Fruit fly (Drosophila melanogaster) whole organism, embryonic: ENCODE results near the gene CG13699.

ENCODE experiments used
- ATbp ChIP-seq: fragments of 200-800 bp; sonication (Bioruptor generic); optimal IDR thresholded peaks from 2 replicates; lab custom pipeline; 2017; ENCODE audit warnings: missing biosample characterization, mild to moderate bottlenecking, missing genetic modification characterization, missing genetic modification reagents
- Blimp-1 ChIP-seq: fragments of 200-800 bp; sonication (Bioruptor generic); optimal IDR thresholded peaks from 3 replicates; lab custom pipeline; 2018; ENCODE audit warnings: missing biosample characterization, missing genetic modification characterization, mild to moderate bottlenecking, moderate library complexity, missing genetic modification reagents
- Bteb2 ChIP-seq: fragments of 200-800 bp; sonication (Bioruptor generic); optimal IDR thresholded peaks from 2 replicates; lab custom pipeline; 2016; ENCODE audit warnings: missing biosample characterization, missing genetic modification characterization
- CG10209 ChIP-seq: fragments of 200-800 bp; sonication (Bioruptor generic); optimal IDR thresholded peaks from 3 replicates; lab custom pipeline; 2017; ENCODE audit warnings: missing biosample characterization, mild to moderate bottlenecking, missing genetic modification characterization, missing genetic modification reagents
- CG10321 ChIP-seq: fragments of 200-800 bp; sonication (Bioruptor generic); IDR thresholded peaks from 2 replicates; pipeline ENCODE4 v1.3.6; 2022; ENCODE audit warnings: missing biosample characterization, missing genetic modification characterization
- CG10654 ChIP-seq: fragments of 200-800 bp; sonication (Bioruptor generic); optimal IDR thresholded peaks from 2 replicates; lab custom pipeline; 2016; ENCODE audit warnings: missing biosample characterization, missing genetic modification characterization
- CG12769 ChIP-seq: fragments of 200-800 bp; sonication (Bioruptor generic); optimal IDR thresholded peaks from 2 replicates; lab custom pipeline; 2019; ENCODE audit warnings: missing biosample characterization, mild to moderate bottlenecking, missing genetic modification characterization, moderate library complexity
- CG15479 ChIP-seq: fragments of 200-800 bp; sonication (Bioruptor generic); optimal IDR thresholded peaks from 3 replicates; lab custom pipeline; 2019; ENCODE audit warnings: missing biosample characterization, mild to moderate bottlenecking, missing genetic modification characterization, moderate library complexity
- CG15514 ChIP-seq: fragments of 200-800 bp; sonication (Bioruptor generic); optimal IDR thresholded peaks from 3 replicates; lab custom pipeline; 2017; ENCODE audit warnings: missing biosample characterization, missing genetic modification characterization, mild to moderate bottlenecking, moderate library complexity, missing genetic modification reagents
- CG17568 ChIP-seq: fragments of 200-800 bp; sonication (Bioruptor generic); optimal IDR thresholded peaks from 2 replicates; lab custom pipeline; 2018; ENCODE audit warnings: missing biosample characterization, mild to moderate bottlenecking, missing genetic modification characterization, moderate library complexity
- CG1792 ChIP-seq: fragments of 200-800 bp; sonication (Bioruptor generic); optimal IDR thresholded peaks from 2 replicates; lab custom pipeline; 2016; ENCODE audit warnings: missing biosample characterization, missing genetic modification characterization
- CG2116 ChIP-seq: fragments of 200-800 bp; sonication (Bioruptor generic); optimal IDR thresholded peaks from 3 replicates; lab custom pipeline; 2018; ENCODE audit warnings: missing biosample characterization, mild to moderate bottlenecking, missing genetic modification characterization
- CG2678 ChIP-seq: fragments of 200-800 bp; sonication (Bioruptor generic); optimal IDR thresholded peaks from 3 replicates; lab custom pipeline; 2019; ENCODE audit warnings: missing biosample characterization, mild to moderate bottlenecking, missing genetic modification characterization, moderate library complexity
- CG2875 ChIP-seq: fragments of 200-800 bp; sonication (Bioruptor generic); optimal IDR thresholded peaks from 2 replicates; lab custom pipeline; 2017; ENCODE audit warnings: missing biosample characterization, mild to moderate bottlenecking, missing genetic modification characterization, missing genetic modification reagents
- CG3281 ChIP-seq: fragments of 200-800 bp; sonication (Bioruptor generic); optimal IDR thresholded peaks from 3 replicates; lab custom pipeline; 2017; ENCODE audit warnings: missing biosample characterization, mild to moderate bottlenecking, missing genetic modification characterization
- CG6854 ChIP-seq: fragments of 200-800 bp; sonication (Bioruptor generic); optimal IDR thresholded peaks from 3 replicates; lab custom pipeline; 2017; ENCODE audit warnings: missing biosample characterization, mild to moderate bottlenecking, missing genetic modification characterization
- CG7357 ChIP-seq: fragments of 200-800 bp; sonication (Bioruptor generic); IDR thresholded peaks from 3 replicates; pipeline ENCODE4 v1.3.6; 2022; ENCODE audit warnings: missing biosample characterization, missing genetic modification characterization
- CHES-1-like ChIP-seq: fragments of 200-800 bp; sonication (Bioruptor generic); optimal IDR thresholded peaks from 2 replicates; lab custom pipeline; 2016; ENCODE audit warnings: missing biosample characterization, missing genetic modification characterization
- Dip3 ChIP-seq: fragments of 200-800 bp; sonication (Bioruptor generic); optimal IDR thresholded peaks from 3 replicates; lab custom pipeline; 2016; ENCODE audit warnings: missing biosample characterization, missing genetic modification characterization
- Drgx ChIP-seq: fragments of 200-800 bp; sonication (Bioruptor generic); IDR thresholded peaks from 2 replicates; pipeline ENCODE4 v1.3.6; 2022; ENCODE audit warnings: missing biosample characterization, missing genetic modification characterization
- Ets65A ChIP-seq: fragments of 200-800 bp; sonication (Bioruptor generic); peaks from one replicate; lab custom pipeline; 2016; ENCODE audit warnings: missing biosample characterization, missing genetic modification characterization
- H15 ChIP-seq: fragments of 200-800 bp; sonication (Bioruptor generic); IDR thresholded peaks from 3 replicates; pipeline ENCODE4 v1.3.6; 2022; ENCODE audit warnings: missing biosample characterization, missing genetic modification characterization
- Hmr ChIP-seq: fragments of 200-800 bp; sonication (Bioruptor generic); optimal IDR thresholded peaks from 3 replicates; lab custom pipeline; 2017; ENCODE audit warnings: mild to moderate bottlenecking, missing biosample characterization, missing genetic modification reagents, missing genetic modification characterization
- Med ChIP-seq: fragments of 200-800 bp; sonication (Bioruptor generic); peaks from one replicate; lab custom pipeline; 2016; ENCODE audit warnings: missing biosample characterization, missing genetic modification characterization, mild to moderate bottlenecking, inconsistent platforms, moderate library complexity
- NC2α ChIP-seq: fragments of 200-800 bp; sonication (Bioruptor generic); optimal IDR thresholded peaks from 2 replicates; lab custom pipeline; 2016; ENCODE audit warnings: missing biosample characterization, missing genetic modification characterization
- PHDP ChIP-seq: fragments of 200-800 bp; sonication (Bioruptor generic); optimal IDR thresholded peaks from 3 replicates; lab custom pipeline; 2018; ENCODE audit warnings: missing biosample characterization, mild to moderate bottlenecking, missing genetic modification characterization, moderate library complexity
- Rfx ChIP-seq: fragments of 200-800 bp; sonication (Bioruptor generic); IDR thresholded peaks from 2 replicates; pipeline ENCODE4 v1.3.6; 2022; ENCODE audit warnings: missing biosample characterization, missing genetic modification characterization
- ac ChIP-seq: fragments of 200-800 bp; sonication (Bioruptor generic); optimal IDR thresholded peaks from 3 replicates; lab custom pipeline; 2017; ENCODE audit warnings: missing biosample characterization, mild to moderate bottlenecking, missing genetic modification characterization
- amos ChIP-seq: fragments of 200-800 bp; sonication (Bioruptor generic); IDR thresholded peaks from 2 replicates; pipeline ENCODE4 v1.3.6; 2022; ENCODE audit warnings: missing biosample characterization, missing genetic modification characterization; ENCODE audit not compliant: partially characterized antibody
- ash1 ChIP-seq: fragments of 200-800 bp; sonication (Bioruptor generic); optimal IDR thresholded peaks from 2 replicates; lab custom pipeline; 2018; ENCODE audit warnings: missing biosample characterization, mild to moderate bottlenecking, missing genetic modification characterization
- br ChIP-seq: fragments of >200 bp; optimal IDR thresholded peaks from 2 replicates; lab custom pipeline; 2017
- caup ChIP-seq: fragments of 200-800 bp; sonication (Bioruptor generic); optimal IDR thresholded peaks from 3 replicates; lab custom pipeline; 2017; ENCODE audit warnings: missing biosample characterization, mild to moderate bottlenecking, missing genetic modification characterization, moderate library complexity; ENCODE audit not compliant: severe bottlenecking
- cwo ChIP-seq: fragments of 200-800 bp; sonication (Bioruptor generic); optimal IDR thresholded peaks from 3 replicates; lab custom pipeline; 2017; ENCODE audit warnings: missing biosample characterization, missing genetic modification characterization, mild to moderate bottlenecking, moderate library complexity, missing genetic modification reagents
- fd102C ChIP-seq: fragments of 200-800 bp; sonication (Bioruptor generic); optimal IDR thresholded peaks from 2 replicates; lab custom pipeline; 2018; ENCODE audit warnings: missing biosample characterization, mild to moderate bottlenecking, missing genetic modification characterization, moderate library complexity
- fd3F ChIP-seq: fragments of 200-800 bp; sonication (Bioruptor generic); optimal IDR thresholded peaks from 2 replicates; lab custom pipeline; 2018; ENCODE audit warnings: missing biosample characterization, mild to moderate bottlenecking, missing genetic modification characterization, moderate library complexity
- gem ChIP-seq: fragments of 200-800 bp; sonication (Bioruptor generic); optimal IDR thresholded peaks from 2 replicates; lab custom pipeline; 2019; ENCODE audit warnings: missing biosample characterization, mild to moderate bottlenecking, missing genetic modification characterization, moderate library complexity
- hkb ChIP-seq, 2 experiments: fragments of 200-800 bp in 1 of 2; fragments of >200 bp in 1 of 2; sonication (Bioruptor generic) in 1 of 2; IDR thresholded peaks in 1 of 2; optimal IDR thresholded peaks in 1 of 2; 2 replicates each; pipeline versions ENCODE4 v1.3.6 to Lab custom; 2017 to 2022; ENCODE audit warnings: missing biosample characterization in 1 of 2, missing genetic modification characterization in 1 of 2
- ken ChIP-seq: fragments of 200-800 bp; sonication (Bioruptor generic); IDR thresholded peaks from 3 replicates; pipeline ENCODE4 v1.3.6; 2022; ENCODE audit warnings: missing biosample characterization, missing genetic modification characterization
- lab ChIP-seq: fragments of 200-800 bp; sonication (Bioruptor generic); optimal IDR thresholded peaks from 3 replicates; lab custom pipeline; 2017; ENCODE audit warnings: missing biosample characterization, missing genetic modification characterization, mild to moderate bottlenecking, moderate library complexity, missing genetic modification reagents
- nau ChIP-seq: fragments of 200-800 bp; sonication (Bioruptor generic); optimal IDR thresholded peaks from 3 replicates; lab custom pipeline; 2017; ENCODE audit warnings: missing biosample characterization, mild to moderate bottlenecking, missing genetic modification characterization, missing genetic modification reagents
- pzg ChIP-seq: fragments of 200-800 bp; sonication (Bioruptor generic); optimal IDR thresholded peaks from 3 replicates; lab custom pipeline; 2018; ENCODE audit warnings: missing biosample characterization, mild to moderate bottlenecking, missing genetic modification characterization, moderate library complexity
- rib ChIP-seq: fragments of 200-800 bp; sonication (Bioruptor generic); IDR thresholded peaks from 2 replicates; pipeline ENCODE4 v1.3.6; 2022; ENCODE audit warnings: missing biosample characterization, missing genetic modification characterization
- row ChIP-seq: fragments of 200-800 bp; sonication (Bioruptor generic); IDR thresholded peaks from 3 replicates; pipeline ENCODE4 v1.3.6; 2022; ENCODE audit warnings: missing biosample characterization, missing genetic modification characterization
- sens ChIP-seq: fragments of 200-800 bp; sonication (Bioruptor generic); peaks from one replicate; lab custom pipeline; 2016; ENCODE audit warnings: missing biosample characterization, missing genetic modification characterization
- seq ChIP-seq: fragments of 200-800 bp; sonication (Bioruptor generic); IDR thresholded peaks from 2 replicates; pipeline ENCODE4 v1.3.6; 2022; ENCODE audit warnings: missing biosample characterization, missing genetic modification characterization
- sob ChIP-seq: fragments of 200-800 bp; sonication (Bioruptor generic); IDR thresholded peaks from 2 replicates; pipeline ENCODE4 v1.3.6; 2022; ENCODE audit warnings: missing biosample characterization, missing genetic modification characterization

The CG13699 gene

dm6 chr3L:18147596-18147995 is 14.7 kb downstream of the CG13699 start:
- TF ChIP-seq ash1 (GFP tag; lab: Kevin White, UChicago) (no peak), CG15514 (GFP tag; lab: Kevin White, UChicago) (peak; percentile 93), rib (no peak), br (lab: Kevin White, UChicago) (no peak), Med (GFP tag; lab: Kevin White, UChicago) (peak; percentile 22), Ets65A (GFP tag; lab: Kevin White, UChicago) (peak; percentile 49), Rfx (GFP tag; lab: Robert Waterston, UW) (no peak)

- TF ChIP-seq Drgx (GFP tag; lab: Robert Waterston, UW) = peak; percentile 53
- no peak for TF ChIP-seq CG15479 (GFP tag; lab: Kevin White, UChicago)
- no peak for TF ChIP-seq CG2116 (GFP tag; lab: Kevin White, UChicago)
These were observed 15.5 kb downstream of the CG13699 start for dm6 chr3L:18146833-18147232.

- peak; percentile 2 for TF ChIP-seq CG1792 (GFP tag; lab: Kevin White, UChicago)
- no peak for TF ChIP-seq hkb (optimal IDR thresholded peaks at IDR 0.05; lab: Kevin White, UChicago)
- 0 out of 2 replicates have a peak, but pooled peaks have one; percentile 22 for TF ChIP-seq hkb (GFP tag; IDR thresholded peaks at IDR 0.05; lab: Robert Waterston, UW)
- peak; percentile 3 for TF ChIP-seq Bteb2 (GFP tag; lab: Kevin White, UChicago)
- TF ChIP-seq Blimp-1 (GFP tag; lab: Kevin White, UChicago) = peak; percentile 51
- TF ChIP-seq CG10654 (GFP tag; lab: Kevin White, UChicago) = no peak
- no peak for TF ChIP-seq amos (GFP tag; lab: Robert Waterston, UW)
- peak; percentile 12; the same call in 1 of the 2 replicates for TF ChIP-seq seq (GFP tag; lab: Robert Waterston, UW)
- TF ChIP-seq CG15514 (GFP tag; lab: Kevin White, UChicago) = peak; percentile 44
- peak; percentile 5 for TF ChIP-seq CG2678 (tag; lab: Kevin White, UChicago)
- TF ChIP-seq ken = no peak
- peak; percentile 15; the same call in 1 of the 2 replicates for TF ChIP-seq sob
- TF ChIP-seq pzg (GFP tag; lab: Kevin White, UChicago) = no peak
- peak; percentile 30 for TF ChIP-seq CG2875 (GFP tag; lab: Kevin White, UChicago)
- no peak for TF ChIP-seq Dip3 (GFP tag; lab: Kevin White, UChicago)
- no peak for TF ChIP-seq H15 (GFP tag; lab: Robert Waterston, UW)
- peak; percentile 41 for TF ChIP-seq CG10209
- TF ChIP-seq ac (GFP tag; lab: Kevin White, UChicago) = no peak
- TF ChIP-seq cwo (GFP tag; lab: Kevin White, UChicago) = peak; percentile 15
- TF ChIP-seq fd3F = no peak
- peak; percentile 8 for TF ChIP-seq nau (GFP tag; lab: Kevin White, UChicago)
- TF ChIP-seq CG7357 (GFP tag; lab: Robert Waterston, UW) = no peak
- TF ChIP-seq CG3281 (GFP tag; lab: Kevin White, UChicago) = peak; percentile 32
- peak; percentile 8 for TF ChIP-seq CHES-1-like (GFP tag; lab: Kevin White, UChicago)
- TF ChIP-seq gem (tag; lab: Kevin White, UChicago) = no peak
- TF ChIP-seq CG6854 = peak; percentile 20
- peak; percentile 73 for TF ChIP-seq CG12769 (tag; lab: Kevin White, UChicago)
- TF ChIP-seq NC2α (GFP tag; lab: Kevin White, UChicago) = no peak
- TF ChIP-seq ATbp = peak; percentile 46
- TF ChIP-seq PHDP = peak; percentile 49
- no peak for TF ChIP-seq row (GFP tag; lab: Robert Waterston, UW)
- TF ChIP-seq Med (GFP tag; lab: Kevin White, UChicago) = peak; percentile 67
- TF ChIP-seq fd102C (GFP tag; lab: Kevin White, UChicago) = no peak
- peak; percentile 10 for TF ChIP-seq CG17568
- TF ChIP-seq CG10321 (GFP tag; lab: Robert Waterston, UW) = 0 out of 2 replicates have a peak, but pooled peaks have one; percentile 29
- TF ChIP-seq caup (GFP tag; lab: Kevin White, UChicago) = peak; percentile 16
- peak; percentile 58 for TF ChIP-seq lab (GFP tag; lab: Kevin White, UChicago)
- peak; percentile 63 for TF ChIP-seq Hmr (GFP tag; lab: Kevin White, UChicago)
- peak; percentile 54 for TF ChIP-seq sens (GFP tag; lab: Kevin White, UChicago)
These were observed 17.7 kb downstream of the CG13699 start for dm6 chr3L:18144620-18145019.
